Worm (Caenorhabditis elegans) whole organism, mixed stage, embryonic: ENCODE results near the gene rpt-4.

Experiments
- bed-3 ChIP-seq: fragments of 200-800 bp; sonication (Bioruptor generic); optimal IDR thresholded peaks from 3 replicates; lab custom pipeline; 2018; ENCODE audit warnings: mild to moderate bottlenecking, missing genetic modification characterization, moderate library complexity, missing compliant biosample characterization
- ceh-39 ChIP-seq: fragments of 150-350 bp; optimal IDR thresholded peaks from 2 replicates; lab custom pipeline; 2014; ENCODE audit warnings: missing biosample characterization, missing genetic modification characterization
- lin-13 ChIP-seq: fragments of 150-350 bp; optimal IDR thresholded peaks from 2 replicates; lab custom pipeline; 2014; ENCODE audit warnings: missing biosample characterization, missing genetic modification characterization
- mls-2 ChIP-seq: sonication (generic microtip); optimal IDR thresholded peaks from 2 replicates; lab custom pipeline; 2016; ENCODE audit warnings: mild to moderate bottlenecking, missing genetic modification characterization, moderate library complexity, missing compliant biosample characterization
- nhr-237 ChIP-seq: fragments of 150-350 bp; optimal IDR thresholded peaks from 2 replicates; lab custom pipeline; 2014; ENCODE audit warnings: missing biosample characterization, missing genetic modification characterization
- nhr-28 ChIP-seq: fragments of 150-350 bp; optimal IDR thresholded peaks from 2 replicates; lab custom pipeline; 2014; ENCODE audit warnings: missing biosample characterization, missing genetic modification characterization
- nhr-76 ChIP-seq: sonication (generic microtip); optimal IDR thresholded peaks from 2 replicates; lab custom pipeline; 2017; ENCODE audit warnings: missing biosample characterization, missing genetic modification characterization
- snpc-4 ChIP-seq: fragments of 150-350 bp; optimal IDR thresholded peaks from 2 replicates; lab custom pipeline; 2014; ENCODE audit warnings: missing biosample characterization, missing genetic modification characterization
- unc-62 ChIP-seq: fragments of 150-350 bp; optimal IDR thresholded peaks from 2 replicates; lab custom pipeline; 2014; ENCODE audit warnings: missing biosample characterization, missing genetic modification reagents, missing genetic modification characterization
- ztf-11 ChIP-seq: fragments of 150-350 bp; optimal IDR thresholded peaks from 2 replicates; lab custom pipeline; 2014; ENCODE audit warnings: missing biosample characterization, missing genetic modification characterization

ce11 chrII:44740-45139 lies 1.3 kb downstream of the rpt-4 start, which contains the start of gene rpoa-49:
- no peak for TF ChIP-seq nhr-76 (tag; lab: Kevin White, UChicago)
- TF ChIP-seq ztf-11 (tag; lab: Kevin White, UChicago) = no peak
- TF ChIP-seq ceh-39 (tag; lab: Kevin White, UChicago) = no peak
- TF ChIP-seq bed-3 (GFP tag; lab: Kevin White, UChicago) = no peak
- no peak for TF ChIP-seq unc-62
- no peak for TF ChIP-seq nhr-28 (tag; lab: Kevin White, UChicago)
- no peak for TF ChIP-seq lin-13 (tag; lab: Kevin White, UChicago)
- no peak for TF ChIP-seq snpc-4
- TF ChIP-seq mls-2 = no peak
- no peak for TF ChIP-seq nhr-237 (tag; lab: Kevin White, UChicago)
